Fruit fly (Drosophila melanogaster) whole organism, embryonic: ENCODE data around the gene CG17549.

Experiments
- BtbVII ChIP-seq: fragments of 200-800 bp; sonication (Bioruptor generic); optimal IDR thresholded peaks from 3 replicates; lab custom pipeline; 2017; ENCODE audit warnings: missing biosample characterization, mild to moderate bottlenecking, missing genetic modification characterization
- Bteb2 ChIP-seq: fragments of 200-800 bp; sonication (Bioruptor generic); optimal IDR thresholded peaks from 2 replicates; lab custom pipeline; 2016; ENCODE audit warnings: missing biosample characterization, missing genetic modification characterization
- CG10274 ChIP-seq: fragments of 200-800 bp; sonication (Bioruptor generic); optimal IDR thresholded peaks from 3 replicates; lab custom pipeline; 2017; ENCODE audit warnings: missing biosample characterization, mild to moderate bottlenecking, missing genetic modification characterization
- CG10321 ChIP-seq: fragments of 200-800 bp; sonication (Bioruptor generic); IDR thresholded peaks from 2 replicates; pipeline ENCODE4 v1.3.6; 2022; ENCODE audit warnings: missing biosample characterization, missing genetic modification characterization
- CG10565 ChIP-seq: fragments of 200-800 bp; sonication (Bioruptor generic); optimal IDR thresholded peaks from 3 replicates; lab custom pipeline; 2016; ENCODE audit warnings: missing biosample characterization, mild to moderate bottlenecking, missing genetic modification characterization
- CG15479 ChIP-seq: fragments of 200-800 bp; sonication (Bioruptor generic); optimal IDR thresholded peaks from 3 replicates; lab custom pipeline; 2019; ENCODE audit warnings: missing biosample characterization, mild to moderate bottlenecking, missing genetic modification characterization, moderate library complexity
- CG17385 ChIP-seq: fragments of 200-800 bp; sonication (Bioruptor generic); optimal IDR thresholded peaks from 3 replicates; lab custom pipeline; 2018; ENCODE audit warnings: missing biosample characterization, mild to moderate bottlenecking, missing genetic modification characterization
- CG1792 ChIP-seq: fragments of 200-800 bp; sonication (Bioruptor generic); optimal IDR thresholded peaks from 2 replicates; lab custom pipeline; 2016; ENCODE audit warnings: missing biosample characterization, missing genetic modification characterization
- CG18262 ChIP-seq: fragments of 200-800 bp; optimal IDR thresholded peaks from 3 replicates; lab custom pipeline; 2019; ENCODE audit warnings: missing biosample characterization, mild to moderate bottlenecking, missing genetic modification characterization, moderate library complexity
- CG18476 ChIP-seq: fragments of 200-800 bp; sonication (Bioruptor generic); optimal IDR thresholded peaks from 2 replicates; lab custom pipeline; 2016; ENCODE audit warnings: missing biosample characterization, mild to moderate bottlenecking, missing genetic modification characterization
- CG18619 ChIP-seq: fragments of 200-800 bp; sonication (Bioruptor generic); optimal IDR thresholded peaks from 3 replicates; lab custom pipeline; 2017; ENCODE audit warnings: missing biosample characterization, mild to moderate bottlenecking, missing genetic modification characterization
- CG2875 ChIP-seq: fragments of 200-800 bp; sonication (Bioruptor generic); optimal IDR thresholded peaks from 2 replicates; lab custom pipeline; 2017; ENCODE audit warnings: missing biosample characterization, mild to moderate bottlenecking, missing genetic modification characterization, missing genetic modification reagents
- CG30020 ChIP-seq: fragments of 200-800 bp; optimal IDR thresholded peaks from 2 replicates; lab custom pipeline; 2019; ENCODE audit warnings: missing biosample characterization, mild to moderate bottlenecking, missing genetic modification characterization, moderate library complexity
- CG31224 ChIP-seq: fragments of 200-800 bp; sonication (Bioruptor generic); IDR thresholded peaks from 2 replicates; pipeline ENCODE4 v1.3.6; 2022; ENCODE audit warnings: missing biosample characterization, missing genetic modification characterization
- CG33557 ChIP-seq: fragments of 200-800 bp; sonication (Bioruptor generic); optimal IDR thresholded peaks from 2 replicates; lab custom pipeline; 2019; ENCODE audit warnings: missing biosample characterization, mild to moderate bottlenecking, missing genetic modification characterization, moderate library complexity
- CG4820 ChIP-seq: fragments of 200-800 bp; sonication (Bioruptor generic); optimal IDR thresholded peaks from 3 replicates; lab custom pipeline; 2016; ENCODE audit warnings: missing biosample characterization, missing genetic modification characterization
- CG5953 ChIP-seq: fragments of 200-800 bp; sonication (Bioruptor generic); IDR thresholded peaks from 2 replicates; pipeline ENCODE4 v1.3.6; 2022; ENCODE audit warnings: missing biosample characterization, missing genetic modification characterization
- CG8089 ChIP-seq: fragments of 200-800 bp; sonication (Bioruptor generic); optimal IDR thresholded peaks from 3 replicates; lab custom pipeline; 2016; ENCODE audit warnings: missing biosample characterization, missing genetic modification characterization
- CG8281 ChIP-seq: fragments of 200-800 bp; sonication (Bioruptor generic); optimal IDR thresholded peaks from 2 replicates; lab custom pipeline; 2018; ENCODE audit warnings: missing biosample characterization, mild to moderate bottlenecking, missing genetic modification characterization, moderate library complexity
- CG8924 ChIP-seq: fragments of 200-800 bp; optimal IDR thresholded peaks from 3 replicates; lab custom pipeline; 2019; ENCODE audit warnings: missing biosample characterization, mild to moderate bottlenecking, missing genetic modification characterization, moderate library complexity
- CG9876 ChIP-seq: fragments of 200-800 bp; sonication (Bioruptor generic); optimal IDR thresholded peaks from 2 replicates; lab custom pipeline; 2016; ENCODE audit warnings: missing biosample characterization, missing genetic modification characterization
- HHEX ChIP-seq: fragments of 200-800 bp; sonication (Bioruptor generic); optimal IDR thresholded peaks from 3 replicates; lab custom pipeline; 2017; ENCODE audit warnings: missing biosample characterization, mild to moderate bottlenecking, missing genetic modification characterization, missing genetic modification reagents
- HLHmδ ChIP-seq: fragments of 200-800 bp; sonication (Bioruptor generic); optimal IDR thresholded peaks from 2 replicates; lab custom pipeline; 2018; ENCODE audit warnings: missing biosample characterization, mild to moderate bottlenecking, missing genetic modification characterization, moderate library complexity
- HmgD ChIP-seq: fragments of 200-800 bp; sonication (Bioruptor generic); optimal IDR thresholded peaks from 3 replicates; lab custom pipeline; 2016; ENCODE audit warnings: missing biosample characterization, missing genetic modification characterization
- Hsf ChIP-seq: fragments of 200-800 bp; sonication (Bioruptor generic); optimal IDR thresholded peaks from 3 replicates; lab custom pipeline; 2016; ENCODE audit warnings: missing biosample characterization, missing genetic modification characterization
- Myb ChIP-seq: fragments of 200-800 bp; sonication (Bioruptor generic); optimal IDR thresholded peaks from 2 replicates; lab custom pipeline; 2016; ENCODE audit warnings: missing biosample characterization, missing genetic modification characterization
- Poxn ChIP-seq: fragments of 200-800 bp; sonication (Bioruptor generic); IDR thresholded peaks from 2 replicates; pipeline ENCODE4 v1.3.6; 2022; ENCODE audit warnings: missing biosample characterization, missing genetic modification characterization
- Xbp1 ChIP-seq: fragments of 200-800 bp; sonication (Bioruptor generic); optimal IDR thresholded peaks from 3 replicates; lab custom pipeline; 2016; ENCODE audit warnings: missing biosample characterization, mild to moderate bottlenecking, missing genetic modification characterization
- aop ChIP-seq: fragments of 200-800 bp; sonication (Bioruptor generic); IDR thresholded peaks from 2 replicates; pipeline ENCODE4 v1.3.6; 2022; ENCODE audit warnings: missing biosample characterization, missing genetic modification characterization
- bcd ChIP-seq: fragments of 200-800 bp; sonication (Bioruptor generic); optimal IDR thresholded peaks from 2 replicates; lab custom pipeline; 2017; ENCODE audit warnings: missing biosample characterization, mild to moderate bottlenecking, missing genetic modification characterization
- btn ChIP-seq: fragments of 200-800 bp; sonication (Bioruptor generic); optimal IDR thresholded peaks from 2 replicates; lab custom pipeline; 2016; ENCODE audit warnings: missing biosample characterization, missing genetic modification characterization
- danr ChIP-seq: fragments of 200-800 bp; sonication (Bioruptor generic); IDR thresholded peaks from 2 replicates; pipeline ENCODE4 v1.3.6; 2022; ENCODE audit warnings: missing biosample characterization, missing genetic modification characterization
- dati ChIP-seq: fragments of 200-800 bp; sonication (Bioruptor generic); IDR thresholded peaks from 2 replicates; pipeline ENCODE4 v1.3.6; 2022; ENCODE audit warnings: missing biosample characterization, missing genetic modification characterization
- esg ChIP-seq: fragments of 200-800 bp; sonication (Bioruptor generic); conservative IDR thresholded peaks from 2 replicates; pipeline ENCODE4 v1.3.6; 2022; ENCODE audit warnings: missing biosample characterization, missing genetic modification characterization
- eve ChIP-seq, 2 experiments: fragments of >200 bp; optimal IDR thresholded peaks; 2 replicates each; lab custom pipeline; 2017; ENCODE audit warnings: missing biosample characterization in 2 of 2, missing genetic modification characterization in 2 of 2
- gem ChIP-seq: fragments of 200-800 bp; sonication (Bioruptor generic); optimal IDR thresholded peaks from 2 replicates; lab custom pipeline; 2019; ENCODE audit warnings: missing biosample characterization, mild to moderate bottlenecking, missing genetic modification characterization, moderate library complexity
- h ChIP-seq: fragments of >200 bp; optimal IDR thresholded peaks from 2 replicates; lab custom pipeline; 2017
- hbn ChIP-seq: fragments of 200-800 bp; sonication (Bioruptor generic); IDR thresholded peaks from 2 replicates; pipeline ENCODE4 v1.3.6; 2022; ENCODE audit warnings: missing biosample characterization, missing genetic modification characterization; ENCODE audit not compliant: partially characterized antibody
- her ChIP-seq: fragments of 200-800 bp; sonication (Bioruptor generic); optimal IDR thresholded peaks from 2 replicates; lab custom pipeline; 2016; ENCODE audit warnings: missing biosample characterization, missing genetic modification characterization
- inv ChIP-seq: fragments of 200-800 bp; sonication (Bioruptor generic); IDR thresholded peaks from 2 replicates; pipeline ENCODE4 v1.3.6; 2022; ENCODE audit warnings: missing biosample characterization, missing genetic modification characterization; ENCODE audit not compliant: partially characterized antibody
- jigr1 ChIP-seq: fragments of 200-800 bp; sonication (Bioruptor generic); IDR thresholded peaks from 3 replicates; pipeline ENCODE4 v1.3.6; 2022; ENCODE audit warnings: missing biosample characterization, missing genetic modification characterization
- lbe ChIP-seq: fragments of 200-800 bp; sonication (Bioruptor generic); optimal IDR thresholded peaks from 2 replicates; lab custom pipeline; 2016; ENCODE audit warnings: missing biosample characterization, mild to moderate bottlenecking, missing genetic modification characterization
- org-1 ChIP-seq: fragments of 200-800 bp; sonication (Bioruptor generic); optimal IDR thresholded peaks from 2 replicates; lab custom pipeline; 2017; ENCODE audit warnings: missing biosample characterization, missing genetic modification characterization
- peb ChIP-seq: fragments of 200-800 bp; sonication (Bioruptor generic); IDR thresholded peaks from 2 replicates; pipeline ENCODE4 v1.3.6; 2022; ENCODE audit warnings: missing biosample characterization, missing genetic modification characterization
- pros ChIP-seq: fragments of 200-800 bp; sonication (Bioruptor generic); optimal IDR thresholded peaks from 3 replicates; lab custom pipeline; 2019; ENCODE audit warnings: missing biosample characterization, mild to moderate bottlenecking, missing genetic modification characterization, moderate library complexity
- scrt ChIP-seq: fragments of 200-800 bp; sonication (Bioruptor generic); optimal IDR thresholded peaks from 2 replicates; lab custom pipeline; 2018; ENCODE audit warnings: missing biosample characterization, mild to moderate bottlenecking, missing genetic modification characterization, moderate library complexity
- sim ChIP-seq: fragments of 200-800 bp; sonication (Bioruptor generic); IDR thresholded peaks from 2 replicates; pipeline ENCODE4 v1.3.6; 2022; ENCODE audit warnings: missing biosample characterization, missing genetic modification characterization
- sima ChIP-seq: fragments of 200-800 bp; sonication (Bioruptor generic); optimal IDR thresholded peaks from 2 replicates; lab custom pipeline; 2016; ENCODE audit warnings: missing biosample characterization, missing genetic modification characterization
- ssp ChIP-seq: fragments of 200-800 bp; sonication (Bioruptor generic); IDR thresholded peaks from 2 replicates; pipeline ENCODE4 v1.3.6; 2022; ENCODE audit warnings: missing biosample characterization, missing genetic modification characterization
- tgo ChIP-seq: fragments of 200-800 bp; sonication (Bioruptor generic); IDR thresholded peaks from 3 replicates; pipeline ENCODE4 v1.3.6; 2022; ENCODE audit warnings: missing biosample characterization, missing genetic modification characterization
- tin ChIP-seq: fragments of 200-800 bp; sonication (Bioruptor generic); optimal IDR thresholded peaks from 3 replicates; lab custom pipeline; 2016; ENCODE audit warnings: missing biosample characterization, missing genetic modification characterization
- tna ChIP-seq: fragments of 200-800 bp; sonication (Bioruptor generic); IDR thresholded peaks from 2 replicates; pipeline ENCODE4 v1.3.6; 2022; ENCODE audit warnings: missing biosample characterization, missing genetic modification characterization; ENCODE audit not compliant: partially characterized antibody
- trem ChIP-seq: fragments of 200-800 bp; optimal IDR thresholded peaks from 3 replicates; lab custom pipeline; 2019; ENCODE audit warnings: missing biosample characterization, mild to moderate bottlenecking, missing genetic modification characterization, moderate library complexity

Gene CG17549

dm6 chr2L:19434260-19434659, 44.4 kb upstream of the CG17549 start (continued):
- TF ChIP-seq HmgD (GFP tag; lab: Kevin White, UChicago) (no peak), CG10565 (GFP tag; lab: Kevin White, UChicago) (no peak), HLHmδ (GFP tag; lab: Kevin White, UChicago) (peak; percentile 73), tna (GFP tag; lab: Robert Waterston, UW) (no peak), btn (GFP tag; lab: Kevin White, UChicago) (no peak), CG1792 (GFP tag; lab: Kevin White, UChicago) (peak; percentile 37), CG8281 (peak; percentile 50), lbe (GFP tag; lab: Kevin White, UChicago) (no peak), her (no peak), CG18619 (GFP tag; lab: Kevin White, UChicago) (no peak), ssp (GFP tag; lab: Robert Waterston, UW) (no peak), pros (GFP tag; lab: Kevin White, UChicago) (no peak), CG8089 (GFP tag; lab: Kevin White, UChicago) (no peak), CG33557 (GFP tag; lab: Kevin White, UChicago) (peak; percentile 91), trem (tag; lab: Kevin White, UChicago) (peak; percentile 53), gem (tag; lab: Kevin White, UChicago) (peak; percentile 67), org-1 (GFP tag; lab: Kevin White, UChicago) (peak; percentile 46), Poxn (GFP tag; lab: Robert Waterston, UW) (no peak), sima (GFP tag; lab: Kevin White, UChicago) (no peak), bcd (GFP tag; lab: Kevin White, UChicago) (no peak), tgo (no peak), CG2875 (GFP tag; lab: Kevin White, UChicago) (peak; percentile 65), hbn (GFP tag; lab: Robert Waterston, UW) (no peak), eve (GFP tag; optimal IDR thresholded peaks at IDR 0.05; lab: Kevin White, UChicago) (no peak), scrt (GFP tag; lab: Kevin White, UChicago) (peak; percentile 43), CG15479 (GFP tag; lab: Kevin White, UChicago) (peak; percentile 14), peb (no peak), CG17385 (GFP tag; lab: Kevin White, UChicago) (peak; percentile 55), Myb (no peak), aop (GFP tag; lab: Robert Waterston, UW) (no peak), Xbp1 (GFP tag; lab: Kevin White, UChicago) (no peak), Hsf (GFP tag; lab: Kevin White, UChicago) (no peak), dati (GFP tag; lab: Robert Waterston, UW) (no peak), CG8924 (tag; lab: Kevin White, UChicago) (peak; percentile 55), BtbVII (GFP tag; lab: Kevin White, UChicago) (peak; percentile 79), Bteb2 (GFP tag; lab: Kevin White, UChicago) (no peak), CG18476 (GFP tag; lab: Kevin White, UChicago) (no peak), sim (GFP tag; lab: Robert Waterston, UW) (no peak), esg (GFP tag; lab: Robert Waterston, UW) (no peak), CG5953 (GFP tag; lab: Robert Waterston, UW) (no peak), CG18262 (tag; lab: Kevin White, UChicago) (peak; percentile 67), inv (GFP tag; lab: Robert Waterston, UW) (no peak), h (no peak), jigr1 (GFP tag; lab: Robert Waterston, UW) (no peak), CG10321 (GFP tag; lab: Robert Waterston, UW) (no peak), CG9876 (GFP tag; lab: Kevin White, UChicago) (no peak), CG31224 (no peak), danr (GFP tag; lab: Robert Waterston, UW) (no peak), CG4820 (GFP tag; lab: Kevin White, UChicago) (no peak), CG30020 (tag; lab: Kevin White, UChicago) (no peak), CG10274 (no peak), HHEX (GFP tag; lab: Kevin White, UChicago) (peak; percentile 45), tin (GFP tag; lab: Kevin White, UChicago) (no peak)
